Fruit fly (Drosophila melanogaster) whole organism, pupa: ENCODE measurements around the gene GV1.

Experiments
- CG10348 ChIP-seq: fragments of 200-800 bp; sonication (Bioruptor generic); IDR thresholded peaks from 2 replicates; pipeline ENCODE4 v1.3.6; 2022; ENCODE audit warnings: missing biosample characterization, missing genetic modification characterization
- CG12605 ChIP-seq: fragments of 200-800 bp; sonication (Bioruptor generic); IDR thresholded peaks from 2 replicates; pipeline ENCODE4 v1.3.6; 2022; ENCODE audit warnings: missing biosample characterization, missing genetic modification characterization
- CG13204 ChIP-seq: fragments of 200-800 bp; sonication (Bioruptor generic); optimal IDR thresholded peaks from 2 replicates; lab custom pipeline; 2018; ENCODE audit warnings: missing biosample characterization, mild to moderate bottlenecking, missing genetic modification characterization, moderate library complexity
- CG14655 ChIP-seq: fragments of 200-800 bp; sonication (Bioruptor generic); optimal IDR thresholded peaks from 3 replicates; lab custom pipeline; 2017; ENCODE audit warnings: mild to moderate bottlenecking, missing biosample characterization, missing genetic modification reagents, missing genetic modification characterization
- CG15710 ChIP-seq: fragments of 200-800 bp; sonication (Bioruptor generic); optimal IDR thresholded peaks from 2 replicates; lab custom pipeline; 2018; ENCODE audit warnings: missing biosample characterization, mild to moderate bottlenecking, missing genetic modification characterization, moderate library complexity
- CG17806 ChIP-seq: fragments of 200-800 bp; sonication (Bioruptor generic); optimal IDR thresholded peaks from 2 replicates; lab custom pipeline; 2018; ENCODE audit warnings: missing biosample characterization, mild to moderate bottlenecking, missing genetic modification characterization, moderate library complexity
- CG32121 ChIP-seq: fragments of 200-800 bp; sonication (Bioruptor generic); IDR thresholded peaks from 2 replicates; pipeline ENCODE4 v1.3.6; 2022; ENCODE audit warnings: missing biosample characterization, missing genetic modification characterization
- CG34367 ChIP-seq: fragments of 200-800 bp; sonication (Bioruptor generic); optimal IDR thresholded peaks from 2 replicates; lab custom pipeline; 2018; ENCODE audit warnings: missing biosample characterization, mild to moderate bottlenecking, missing genetic modification characterization
- CG4496 ChIP-seq: fragments of 200-800 bp; sonication (Bioruptor generic); IDR thresholded peaks from 3 replicates; pipeline ENCODE4 v1.3.6; 2022; ENCODE audit warnings: missing biosample characterization, missing genetic modification characterization
- CG8159 ChIP-seq: fragments of 200-800 bp; sonication (Bioruptor generic); optimal IDR thresholded peaks from 3 replicates; lab custom pipeline; 2018; ENCODE audit warnings: missing biosample characterization, mild to moderate bottlenecking, missing genetic modification characterization, moderate library complexity
- CG8301 ChIP-seq: fragments of 200-800 bp; sonication (Bioruptor generic); optimal IDR thresholded peaks from 2 replicates; lab custom pipeline; 2018; ENCODE audit warnings: missing biosample characterization, mild to moderate bottlenecking, missing genetic modification characterization
- CG9948 ChIP-seq: fragments of 200-800 bp; sonication (Bioruptor generic); optimal IDR thresholded peaks from 2 replicates; lab custom pipeline; 2018; ENCODE audit warnings: missing biosample characterization, mild to moderate bottlenecking, missing genetic modification characterization, moderate library complexity
- D1 ChIP-seq: fragments of 200-800 bp; sonication (Bioruptor generic); optimal IDR thresholded peaks from 2 replicates; lab custom pipeline; 2018; ENCODE audit warnings: missing biosample characterization, mild to moderate bottlenecking, missing genetic modification characterization, moderate library complexity
- EcR ChIP-seq: fragments of 200-800 bp; sonication (Bioruptor generic); optimal IDR thresholded peaks from 3 replicates; lab custom pipeline; 2019; ENCODE audit warnings: missing biosample characterization, missing genetic modification characterization, mild to moderate bottlenecking, moderate library complexity, missing genetic modification reagents
- Ets98B ChIP-seq: fragments of 200-800 bp; sonication (Bioruptor generic); IDR thresholded peaks from 2 replicates; pipeline ENCODE4 v1.3.6; 2022; ENCODE audit warnings: missing biosample characterization, missing genetic modification characterization
- Pif1A ChIP-seq: fragments of 200-800 bp; sonication (Bioruptor generic); optimal IDR thresholded peaks from 3 replicates; lab custom pipeline; 2016; ENCODE audit warnings: missing biosample characterization, missing genetic modification characterization
- Pif1B ChIP-seq: fragments of 200-800 bp; sonication (Bioruptor generic); optimal IDR thresholded peaks from 3 replicates; lab custom pipeline; 2016; ENCODE audit warnings: missing biosample characterization, missing genetic modification characterization
- Snoo ChIP-seq: fragments of 200-800 bp; sonication (Bioruptor generic); optimal IDR thresholded peaks from 3 replicates; lab custom pipeline; 2017; ENCODE audit warnings: missing biosample characterization, mild to moderate bottlenecking, missing genetic modification characterization, inconsistent platforms
- fd96Ca ChIP-seq: fragments of 200-800 bp; sonication (Bioruptor generic); IDR thresholded peaks from 3 replicates; pipeline ENCODE4 v1.3.6; 2022; ENCODE audit warnings: missing biosample characterization, missing genetic modification characterization
- gl ChIP-seq: fragments of 200-800 bp; sonication (Bioruptor generic); optimal IDR thresholded peaks from 2 replicates; lab custom pipeline; 2018; ENCODE audit warnings: missing biosample characterization, mild to moderate bottlenecking, missing genetic modification characterization
- rn ChIP-seq: fragments of 200-800 bp; sonication (Bioruptor generic); IDR thresholded peaks from 2 replicates; pipeline ENCODE4 v1.3.6; 2022; ENCODE audit warnings: missing biosample characterization, missing genetic modification characterization

GV1 gene

DNA sequence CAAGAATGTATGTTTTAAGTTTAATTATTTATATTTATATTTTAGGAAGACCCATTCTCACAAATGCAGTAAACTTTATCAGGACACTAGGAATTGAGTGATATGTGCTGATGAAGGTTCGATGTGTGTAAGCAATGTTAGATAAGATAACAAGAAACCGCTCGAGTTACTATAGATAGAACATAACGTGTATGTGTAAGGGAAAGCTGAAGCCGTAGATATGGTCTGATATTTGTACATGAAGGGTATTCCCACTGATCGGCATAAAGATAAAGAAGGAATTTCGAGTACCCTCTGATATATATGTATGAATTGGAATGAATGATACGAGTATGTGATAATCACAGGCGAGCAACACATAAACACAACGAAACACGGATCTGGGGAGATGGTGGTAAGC is 26.3 kb upstream of the GV1 start:
- TF ChIP-seq CG10348 (GFP tag; lab: Robert Waterston, UW) (no peak), rn (GFP tag; lab: Robert Waterston, UW) (no peak), CG12605 (GFP tag; lab: Robert Waterston, UW) (no peak), Pif1B (GFP tag; lab: Kevin White, UChicago) (no peak), EcR (GFP tag; lab: Kevin White, UChicago) (no peak), Pif1A (GFP tag; lab: Kevin White, UChicago) (no peak), CG14655 (GFP tag; lab: Kevin White, UChicago) (no peak), CG15710 (tag; lab: Kevin White, UChicago) (no peak)
- TF ChIP-seq, all 21 proteins: peak for 0

DNA sequence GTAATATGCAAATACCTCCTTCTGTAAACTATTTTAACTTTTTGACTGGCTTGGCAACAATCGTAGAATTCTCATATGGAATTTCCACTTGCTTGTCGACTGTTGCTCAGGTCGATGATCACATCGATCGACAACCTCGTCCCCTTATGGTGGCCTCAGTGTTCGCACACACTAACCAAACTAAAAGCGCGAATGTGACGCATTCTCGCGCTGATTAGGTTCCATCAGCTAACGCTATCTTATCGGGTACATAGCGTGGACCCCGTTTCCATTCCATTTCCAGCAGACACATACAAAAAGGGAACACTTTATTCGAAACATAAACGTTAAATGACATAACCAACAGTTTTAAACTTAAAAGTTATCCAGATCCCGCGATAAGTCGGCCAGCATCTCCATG is 21.0 kb upstream of the GV1 start:
- TF ChIP-seq EcR (GFP tag; lab: Kevin White, UChicago) (peak; percentile 33), CG34367 (tag; lab: Kevin White, UChicago) (no peak)

DNA sequence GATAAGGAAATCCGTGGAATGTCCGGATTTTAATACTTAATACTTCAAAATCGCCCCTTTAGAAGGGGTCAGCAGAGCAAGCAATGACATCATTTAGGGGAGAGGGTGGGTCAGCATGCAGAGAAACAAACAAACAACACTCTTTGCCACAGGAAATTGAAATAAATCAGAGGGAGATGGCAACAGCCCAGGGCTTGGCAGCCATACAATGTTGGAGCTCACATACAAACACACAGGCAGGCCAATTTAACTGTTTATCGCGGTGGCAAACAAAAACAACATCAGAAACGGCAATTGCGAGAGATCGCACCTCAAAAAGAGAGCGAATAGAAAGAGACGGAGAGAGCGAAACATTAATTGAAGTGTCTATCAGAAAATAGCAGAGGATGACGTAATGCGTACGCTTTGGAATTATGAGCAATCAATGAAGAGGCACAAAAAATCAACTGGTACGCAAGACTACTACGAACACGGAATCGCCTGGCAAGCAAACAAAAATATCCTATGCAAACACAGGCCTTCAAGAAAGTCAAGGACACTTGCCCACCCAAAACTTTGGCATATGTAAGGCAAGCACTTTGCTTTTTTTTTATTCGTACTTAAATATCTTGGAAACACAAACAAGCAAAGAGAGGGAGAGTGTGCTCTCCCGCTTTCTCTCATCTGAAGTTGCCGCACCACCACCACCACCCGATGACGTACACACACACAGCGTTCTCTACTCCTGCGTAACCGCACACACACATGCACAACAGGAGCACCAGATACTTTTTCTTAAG is 16.0 kb upstream of the GV1 start:
- TF ChIP-seq CG15710 (tag; lab: Kevin White, UChicago), result no peak
- TF ChIP-seq EcR (GFP tag; lab: Kevin White, UChicago), result peak; percentile 64
- TF ChIP-seq CG8301 (tag; lab: Kevin White, UChicago), result no peak
- TF ChIP-seq CG4496 (GFP tag; lab: Robert Waterston, UW), result peak; percentile 30; the same call in 1 of the 3 replicates
- TF ChIP-seq Pif1B (GFP tag; lab: Kevin White, UChicago), result no peak
- no peak for TF ChIP-seq CG14655 (GFP tag; lab: Kevin White, UChicago)
- TF ChIP-seq Pif1A (GFP tag; lab: Kevin White, UChicago), result no peak
- no peak for TF ChIP-seq CG8159 (tag; lab: Kevin White, UChicago)
- TF ChIP-seq Snoo (tag; lab: Kevin White, UChicago), result no peak
- no peak for TF ChIP-seq CG10348 (GFP tag; lab: Robert Waterston, UW)
- TF ChIP-seq CG13204 (GFP tag; lab: Kevin White, UChicago), result no peak
- peak; percentile 50; the same call in 1 of the 2 replicates for TF ChIP-seq CG12605 (GFP tag; lab: Robert Waterston, UW)
- TF ChIP-seq D1 (tag; lab: Kevin White, UChicago), result no peak
- TF ChIP-seq CG32121 (GFP tag; lab: Robert Waterston, UW), result peak; percentile 9; the same call in 1 of the 2 replicates
- TF ChIP-seq CG9948, result no peak
- TF ChIP-seq Ets98B, result no peak; the same call in 1 of the 2 replicates
- TF ChIP-seq CG17806, result no peak
- TF ChIP-seq gl, result no peak
- no peak for TF ChIP-seq CG34367 (tag; lab: Kevin White, UChicago)
- TF ChIP-seq fd96Ca, result peak; percentile 20; the same call in 1 of the 3 replicates
- TF ChIP-seq rn (GFP tag; lab: Robert Waterston, UW), result 0 out of 2 replicates have a peak, but pooled peaks have one; percentile 17

DNA sequence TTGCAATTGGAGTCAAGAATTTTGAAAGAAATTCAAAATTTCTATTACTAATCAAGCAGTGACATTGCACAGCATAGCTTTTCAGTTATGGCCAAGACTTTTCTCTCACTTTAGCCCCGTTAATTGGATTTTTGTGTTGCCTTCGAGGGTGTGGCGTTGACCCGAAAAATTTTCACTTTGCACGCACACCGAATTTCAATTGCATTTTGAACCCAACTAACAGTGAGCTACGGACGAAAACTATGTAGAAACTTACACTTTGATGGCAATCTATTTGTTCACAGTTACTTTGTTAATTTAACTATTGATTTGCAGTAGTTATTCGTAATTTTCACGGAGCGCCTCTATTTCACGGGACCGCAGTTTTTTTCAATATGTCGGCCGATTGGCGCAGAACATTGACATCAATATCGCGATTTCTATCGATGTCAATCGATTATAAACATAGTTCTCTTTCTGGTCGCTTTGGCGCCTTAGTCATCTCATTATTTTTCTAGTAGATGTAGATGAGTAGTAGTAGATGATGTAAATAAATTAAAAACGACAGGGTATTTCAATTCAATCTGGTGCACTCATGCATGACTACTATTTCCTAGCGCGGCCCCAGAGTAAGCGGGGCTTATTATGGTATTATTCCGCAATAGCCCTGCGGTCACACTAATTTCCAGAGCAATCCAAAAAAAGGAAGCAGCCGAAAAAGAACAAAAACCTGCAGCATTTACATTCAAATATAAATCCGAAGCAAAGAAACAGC is 15.3 kb upstream of the GV1 start, which contains the start of the genes alpha-Spec, dlt and Cdc37:
Gene alpha-Spec (minus strand): TSS at position 386 of the 754 bp plus-strand sequence.
Gene dlt (minus strand): TSS at position 386 of the 754 bp plus-strand sequence.
Gene Cdc37 (plus strand): TSS at position 450 of the 754 bp plus-strand sequence.
- TF ChIP-seq CG10348 (GFP tag; lab: Robert Waterston, UW) (no peak), Snoo (tag; lab: Kevin White, UChicago) (peak; percentile 28), CG32121 (GFP tag; lab: Robert Waterston, UW) (no peak), CG9948 (peak; percentile 17), CG4496 (GFP tag; lab: Robert Waterston, UW) (no peak; the same call in 2 of the 3 replicates), Pif1B (GFP tag; lab: Kevin White, UChicago) (no peak), CG12605 (GFP tag; lab: Robert Waterston, UW) (peak; percentile 60), CG14655 (GFP tag; lab: Kevin White, UChicago) (no peak), gl (peak; percentile 33), CG17806 (peak; percentile 31), D1 (tag; lab: Kevin White, UChicago) (no peak), Ets98B (no peak), fd96Ca (0 out of 3 replicates have a peak, but pooled peaks have one; percentile 4), Pif1A (GFP tag; lab: Kevin White, UChicago) (no peak), CG13204 (GFP tag; lab: Kevin White, UChicago) (no peak), rn (GFP tag; lab: Robert Waterston, UW) (no peak), CG34367 (tag; lab: Kevin White, UChicago) (no peak), CG15710 (tag; lab: Kevin White, UChicago) (peak; percentile 18), CG8159 (tag; lab: Kevin White, UChicago) (peak; percentile 48), CG8301 (tag; lab: Kevin White, UChicago) (no peak), EcR (GFP tag; lab: Kevin White, UChicago) (peak; percentile 57)

DNA sequence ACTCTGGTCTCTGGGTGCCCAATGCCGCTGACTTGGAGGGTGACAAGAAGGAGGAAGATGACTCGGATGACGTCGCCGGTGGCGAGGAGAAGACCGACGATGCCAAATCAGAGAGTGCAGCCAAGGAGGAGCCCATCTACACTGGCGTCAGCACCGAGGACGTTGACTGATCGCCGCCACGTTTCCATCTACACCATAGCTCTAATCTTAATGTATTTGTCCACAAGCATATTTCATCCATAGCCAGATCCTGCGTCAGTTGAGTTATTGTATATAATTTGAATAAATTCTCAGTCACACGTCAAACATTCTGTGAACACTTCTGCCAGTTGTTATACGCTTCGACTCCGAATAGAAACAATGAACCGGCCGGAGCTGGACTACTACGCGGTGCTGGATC is 13.4 kb upstream of the GV1 start, which contains the start of gene CG12020:
Gene CG12020 (plus strand): TSS at position 301 of the 400 bp plus-strand sequence.
- TF ChIP-seq Snoo (tag; lab: Kevin White, UChicago) (no peak), EcR (GFP tag; lab: Kevin White, UChicago) (no peak)
